Fruit fly (Drosophila melanogaster): ENCODE measurements around the gene CG12236.

CG12236 gene

DNA sequence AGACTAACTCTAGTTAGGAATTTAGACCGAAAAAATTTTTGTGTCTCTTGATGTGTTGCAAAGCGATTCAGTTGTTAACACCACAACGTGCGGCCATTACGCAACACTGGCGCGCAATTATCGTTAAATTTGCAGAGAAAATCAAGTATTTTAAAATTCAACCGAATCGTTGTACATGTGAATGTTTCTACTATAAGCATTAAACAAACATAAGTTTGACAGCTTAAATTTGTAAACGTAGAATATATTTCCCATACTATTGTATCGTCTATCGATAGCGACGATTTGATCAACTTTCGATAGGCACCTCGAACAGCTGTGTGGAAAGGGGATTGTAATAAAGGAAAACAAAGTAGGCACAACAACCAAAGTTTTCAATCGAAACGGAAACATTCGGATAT, 28.4 kb upstream of the CG12236 start, which contains the start of the genes Usp30 and CG16721 (continued):
- TF ChIP-seq corto (GFP tag; optimal IDR thresholded peaks at IDR 0.05) (no peak), CG16779 (GFP tag; IDR thresholded peaks at IDR 0.05) (no peak), Ets65A (GFP tag) (peak; percentile 96), CG15479 (GFP tag; optimal IDR thresholded peaks at IDR 0.05) (no peak), Adf1 (GFP tag; IDR thresholded peaks at IDR 0.05) (no peak), CG11093 (GFP tag; IDR thresholded peaks at IDR 0.05) (no peak), inv (GFP tag; IDR thresholded peaks at IDR 0.05; ENCODE audit: partially characterized antibody) (peak; percentile 46), CG6175 (GFP tag; IDR thresholded peaks at IDR 0.05) (no peak), pho (GFP tag; optimal IDR thresholded peaks at IDR 0.05) (peak; percentile 39), da (GFP tag; optimal IDR thresholded peaks at IDR 0.05) (no peak), Fer2 (tag; optimal IDR thresholded peaks at IDR 0.05) (peak; percentile 3), twi (tag; optimal IDR thresholded peaks at IDR 0.05) (no peak), psq (GFP tag; optimal IDR thresholded peaks at IDR 0.05) (no peak), Mrtf (GFP tag; IDR thresholded peaks at IDR 0.05) (no peak), ind (GFP tag; optimal IDR thresholded peaks at IDR 0.05) (peak; percentile 42), ATbp (GFP tag; optimal IDR thresholded peaks at IDR 0.05) (no peak), CG12071 (GFP tag; optimal IDR thresholded peaks at IDR 0.05) (no peak), CG1024 (GFP tag; IDR thresholded peaks at IDR 0.05) (no peak), Ssrp (tag; optimal IDR thresholded peaks at IDR 0.05) (no peak), HHEX (GFP tag; optimal IDR thresholded peaks at IDR 0.05) (no peak), CG4282 (GFP tag; optimal IDR thresholded peaks at IDR 0.05) (peak; percentile 56), ara (GFP tag; IDR thresholded peaks at IDR 0.05) (no peak), ham (GFP tag; IDR thresholded peaks at IDR 0.05) (no peak), CoRest (tag; optimal IDR thresholded peaks at IDR 0.05) (no peak), CG4360 (GFP tag; IDR thresholded peaks at IDR 0.05) (no peak), CG6854 (GFP tag; optimal IDR thresholded peaks at IDR 0.05) (no peak), nau (GFP tag; optimal IDR thresholded peaks at IDR 0.05) (no peak), fd102C (GFP tag; optimal IDR thresholded peaks at IDR 0.05) (no peak), Six4 (GFP tag; optimal IDR thresholded peaks at IDR 0.05) (no peak), HLHmδ (GFP tag; optimal IDR thresholded peaks at IDR 0.05) (no peak), CG17802 (tag; optimal IDR thresholded peaks at IDR 0.05) (no peak), vvl (GFP tag; IDR thresholded peaks at IDR 0.05) (peak; percentile 74), slbo (GFP tag; IDR thresholded peaks at IDR 0.05) (peak; percentile 45), CG14667 (GFP tag; IDR thresholded peaks at IDR 0.05) (no peak), esg (GFP tag; conservative IDR thresholded peaks at IDR 0.05) (no peak), ab (GFP tag; optimal IDR thresholded peaks at IDR 0.05) (no peak), tx (GFP tag; optimal IDR thresholded peaks at IDR 0.05) (peak; percentile 37), CG34376 (GFP tag; optimal IDR thresholded peaks at IDR 0.05) (peak; percentile 46), crp (GFP tag; optimal IDR thresholded peaks at IDR 0.05) (peak; percentile 42 to 88), dm (GFP tag; optimal IDR thresholded peaks at IDR 0.05) (peak; percentile 54), lilli (GFP tag; optimal IDR thresholded peaks at IDR 0.05) (peak; percentile 69), Doc3 (GFP tag; IDR thresholded peaks at IDR 0.05; ENCODE audit: partially characterized antibody) (peak; percentile 65), gcm (GFP tag; optimal IDR thresholded peaks at IDR 0.05) (peak; percentile 9), ato (GFP tag; IDR thresholded peaks at IDR 0.05; ENCODE audit: partially characterized antibody) (peak; percentile 60), maf-S (GFP tag; optimal IDR thresholded peaks at IDR 0.05) (no peak), dmrt99B (tag; optimal IDR thresholded peaks at IDR 0.05) (no peak), chinmo (GFP tag; IDR thresholded peaks at IDR 0.05; ENCODE audit: partially characterized antibody) (0 out of 4 replicates have a peak, but pooled peaks have one; percentile 31), B-H2 (GFP tag; optimal IDR thresholded peaks at IDR 0.05) (peak; percentile 60), Eip74EF (GFP tag; optimal IDR thresholded peaks at IDR 0.05) (no peak), chn (GFP tag; optimal IDR thresholded peaks at IDR 0.05) (peak; percentile 55), CG3163 (GFP tag; optimal IDR thresholded peaks at IDR 0.05) (peak; percentile 35)

Data from whole organism, embryonic.